Worm (Caenorhabditis elegans): Measurements from ENCODE around the gene T18D3.5.

T18D3.5 gene

DNA sequence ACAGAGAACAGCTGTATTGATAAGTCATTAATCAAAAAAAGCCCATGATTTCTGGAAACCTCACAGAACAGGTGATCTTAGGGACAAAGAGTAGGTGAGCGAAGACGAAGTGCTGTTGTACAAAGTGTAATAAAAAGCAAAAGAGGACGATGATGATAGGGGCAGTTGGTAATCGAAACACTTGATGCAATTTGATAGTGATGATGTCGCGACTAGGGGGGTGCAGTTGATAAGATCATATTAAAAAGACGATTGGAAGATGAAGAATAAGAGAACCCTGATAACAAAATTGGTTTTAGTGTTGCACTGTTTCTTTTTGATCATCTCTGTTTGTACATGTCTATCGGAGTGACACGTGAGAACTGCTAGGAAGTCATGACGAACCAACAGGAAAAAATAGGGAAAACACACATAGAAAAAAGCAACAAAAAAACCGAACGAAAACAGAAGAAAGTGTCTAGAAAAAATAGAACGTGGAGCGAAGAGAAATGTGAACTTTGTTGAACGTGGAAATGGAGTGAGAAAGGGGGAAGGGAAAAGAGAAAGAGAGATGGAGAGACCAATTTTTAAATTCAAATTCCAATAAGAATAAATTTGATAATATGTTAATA, 45.8 kb downstream of the T18D3.5 start (continued):
- TF ChIP-seq snpc-4 (tag; optimal IDR thresholded peaks at IDR 0.05): no peak
- TF ChIP-seq ceh-8 (GFP tag; optimal IDR thresholded peaks at IDR 0.05): no peak
- peak; percentile 7 for TF ChIP-seq C16A3.4 (tag; optimal IDR thresholded peaks at IDR 0.05)
- TF ChIP-seq blmp-1 (tag; optimal IDR thresholded peaks at IDR 0.05): peak; percentile 58
- TF ChIP-seq skn-1 (tag; optimal IDR thresholded peaks at IDR 0.05): peak; percentile 61
- peak; percentile 93 for TF ChIP-seq nhr-20 (tag; optimal IDR thresholded peaks at IDR 0.05)
- no peak for TF ChIP-seq unc-98 (GFP tag; IDR thresholded peaks at IDR 0.05)

DNA sequence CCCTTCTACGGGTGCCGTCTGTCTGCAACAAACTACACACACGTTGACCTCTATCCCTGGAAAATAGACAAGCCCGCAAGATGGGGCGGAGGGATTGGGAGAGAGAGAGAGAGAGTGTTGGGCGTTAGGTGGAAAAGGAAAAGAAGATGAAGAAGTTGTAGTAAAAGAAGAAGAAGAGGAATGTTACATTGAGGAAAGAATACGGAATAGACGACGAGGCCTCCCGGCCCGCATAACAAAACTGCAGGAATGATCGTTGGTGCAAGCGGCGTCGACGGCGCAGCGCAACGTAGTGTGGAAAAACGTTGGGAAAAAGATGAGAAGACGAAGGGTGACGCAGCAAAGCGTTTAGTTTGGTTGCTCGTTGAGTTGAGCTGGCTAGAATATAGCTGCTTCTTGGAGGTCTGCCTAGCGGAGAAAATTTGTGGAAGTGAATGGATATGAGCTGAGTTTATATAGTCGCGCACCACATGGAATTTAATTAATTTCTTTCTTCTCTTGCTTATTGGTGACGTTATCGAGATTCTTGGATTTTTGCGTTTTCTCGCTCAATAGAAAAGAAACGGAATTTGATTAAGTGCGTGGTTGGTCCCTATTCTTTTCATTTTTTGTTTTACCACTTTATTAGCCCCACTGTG, 46.7 kb downstream of the T18D3.5 start:
- TF ChIP-seq nhr-11 (tag; optimal IDR thresholded peaks at IDR 0.05) (no peak), mab-9 (GFP tag; IDR thresholded peaks at IDR 0.05) (0 out of 2 replicates have a peak, but pooled peaks have one; percentile 6), hpl-2 (GFP tag; optimal IDR thresholded peaks at IDR 0.05) (no peak), mef-2 (tag; optimal IDR thresholded peaks at IDR 0.05) (peak; percentile 14), unc-86 (tag; optimal IDR thresholded peaks at IDR 0.05) (peak; percentile 80), efl-3 (GFP tag; optimal IDR thresholded peaks at IDR 0.05) (no peak), ama-1 (optimal IDR thresholded peaks at IDR 0.05) (no peak), lir-3 (tag; optimal IDR thresholded peaks at IDR 0.05; ENCODE audit: poor library complexity) (peak; percentile 60), elt-3 (tag; optimal IDR thresholded peaks at IDR 0.05) (peak in 3 of 6 experiments; percentile 3 to 46 (median 42)), nhr-19 (GFP tag; conservative IDR thresholded peaks at IDR 0.05) (peak; percentile 92), nhr-71 (tag; optimal IDR thresholded peaks at IDR 0.05) (peak; percentile 90), fos-1 (tag; optimal IDR thresholded peaks at IDR 0.05) (peak; percentile 60), skn-1 (tag; optimal IDR thresholded peaks at IDR 0.05) (peak; percentile 20), efl-1 (optimal IDR thresholded peaks at IDR 0.05) (peak; percentile 12 to 27), efl-1 (GFP tag; optimal IDR thresholded peaks at IDR 0.05 in 1 of 2) (peak in 1 of 2 experiments; percentile 58), lin-15B (tag; optimal IDR thresholded peaks at IDR 0.05) (no peak), pax-3 (tag; optimal IDR thresholded peaks at IDR 0.05) (no peak), ceh-8 (GFP tag; optimal IDR thresholded peaks at IDR 0.05) (peak; percentile 35), lin-14 (GFP tag; optimal IDR thresholded peaks at IDR 0.05) (peak; percentile 92), snpc-4 (tag; optimal IDR thresholded peaks at IDR 0.05) (peak; percentile 25), unc-62 (GFP tag; optimal IDR thresholded peaks at IDR 0.05) (no peak), F16B12.6 (tag; optimal IDR thresholded peaks at IDR 0.05) (no peak), snu-23 (GFP tag; optimal IDR thresholded peaks at IDR 0.05) (peak; percentile 88), xbp-1 (tag; optimal IDR thresholded peaks at IDR 0.05) (peak; percentile 62), irx-1 (tag; optimal IDR thresholded peaks at IDR 0.05) (peak; percentile 52), nhr-47 (tag; optimal IDR thresholded peaks at IDR 0.05) (peak; percentile 75), C04F5.9 (tag; optimal IDR thresholded peaks at IDR 0.05) (no peak), fkh-4 (tag; optimal IDR thresholded peaks at IDR 0.05; ENCODE audit: borderline replicate concordance) (no peak), ztf-4 (tag; optimal IDR thresholded peaks at IDR 0.05) (peak; percentile 78), dsc-1 (tag; optimal IDR thresholded peaks at IDR 0.05) (peak; percentile 87), mdl-1 (tag; optimal IDR thresholded peaks at IDR 0.05) (peak in 1 of 2 experiments; percentile 11), nhr-90 (tag; optimal IDR thresholded peaks at IDR 0.05; ENCODE audit: poor library complexity) (peak; percentile 39), aha-1 (tag; optimal IDR thresholded peaks at IDR 0.05) (no peak), zip-4 (GFP tag; optimal IDR thresholded peaks at IDR 0.05) (no peak), blmp-1 (tag; optimal IDR thresholded peaks at IDR 0.05) (peak; percentile 57), nhr-20 (tag; optimal IDR thresholded peaks at IDR 0.05) (peak; percentile 89), rnt-1 (tag; optimal IDR thresholded peaks at IDR 0.05) (peak; percentile 72), hlh-17 (GFP tag; optimal IDR thresholded peaks at IDR 0.05; ENCODE audit: borderline replicate concordance) (no peak), ceh-82 (tag; optimal IDR thresholded peaks at IDR 0.05) (peak; percentile 23 to 71 (median 57)), lin-35 (GFP tag; optimal IDR thresholded peaks at IDR 0.05) (peak; percentile 9 to 23), grh-1 (GFP tag; IDR thresholded peaks at IDR 0.05) (0 out of 2 replicates have a peak, but pooled peaks have one; percentile 5), lsy-2 (tag; optimal IDR thresholded peaks at IDR 0.05) (peak; percentile 49 to 63), zag-1 (tag; optimal IDR thresholded peaks at IDR 0.05) (peak; percentile 43), sup-37 (GFP tag; optimal IDR thresholded peaks at IDR 0.05) (no peak), C16A3.4 (tag; optimal IDR thresholded peaks at IDR 0.05) (peak; percentile 51), unc-130 (tag; optimal IDR thresholded peaks at IDR 0.05) (peak; percentile 71), swsn-7 (tag; optimal IDR thresholded peaks at IDR 0.05) (peak; percentile 74)
